Fruit fly (Drosophila melanogaster): ENCODE data around the gene CG13674.

CG13674 gene

dm6 chr3L:8187397-8187811 is 31.4 kb downstream of the CG13674 start:
- TF ChIP-seq CG1621 (tag; optimal IDR thresholded peaks at IDR 0.05) (no peak), Hr38 (GFP tag; optimal IDR thresholded peaks at IDR 0.05) (no peak), CG7368 (GFP tag; optimal IDR thresholded peaks at IDR 0.05) (no peak), CG15336 (GFP tag; IDR thresholded peaks at IDR 0.05) (0 out of 2 replicates have a peak, but pooled peaks have one; percentile 16), cyc (GFP tag; optimal IDR thresholded peaks at IDR 0.05) (no peak), pdm3 (GFP tag; optimal IDR thresholded peaks at IDR 0.05) (no peak), CG11902 (GFP tag; optimal IDR thresholded peaks at IDR 0.05) (no peak)

dm6 chr3L:8186627-8187396 is 32.0 kb downstream of the CG13674 start, which contains the start of the genes ERR and Atg18a:
ERR (minus strand) TSS chr3L:8186671.
Atg18a (plus strand) TSS chr3L:8186857.
- TF ChIP-seq Sox102F (GFP tag; optimal IDR thresholded peaks at IDR 0.05): peak; percentile 81
- TF ChIP-seq CG8319 (GFP tag; optimal IDR thresholded peaks at IDR 0.05): peak; percentile 82
- peak; percentile 94 for TF ChIP-seq Hr39 (GFP tag; optimal IDR thresholded peaks at IDR 0.05)
- TF ChIP-seq CG31627 (GFP tag; optimal IDR thresholded peaks at IDR 0.05): peak; percentile 95
- TF ChIP-seq pdm3 (GFP tag; optimal IDR thresholded peaks at IDR 0.05): no peak
- TF ChIP-seq Met (GFP tag; optimal IDR thresholded peaks at IDR 0.05): peak; percentile 88
- no peak for TF ChIP-seq spab (GFP tag; optimal IDR thresholded peaks at IDR 0.05)
- TF ChIP-seq CG1621 (tag; optimal IDR thresholded peaks at IDR 0.05): peak; percentile 12
- no peak for TF ChIP-seq svp (GFP tag)
- peak; percentile 85 for TF ChIP-seq CG6163 (GFP tag; IDR thresholded peaks at IDR 0.05)
- peak; percentile 89 for TF ChIP-seq OdsH (GFP tag; optimal IDR thresholded peaks at IDR 0.05)
- TF ChIP-seq dsx (GFP tag; optimal IDR thresholded peaks at IDR 0.05; ENCODE audit: poor library complexity, severe bottlenecking): peak; percentile 65
- peak; percentile 82 for TF ChIP-seq CG34406 (GFP tag; optimal IDR thresholded peaks at IDR 0.05)
- peak; percentile 90 for TF ChIP-seq CG3032 (tag; optimal IDR thresholded peaks at IDR 0.05)
- TF ChIP-seq eg (GFP tag; IDR thresholded peaks at IDR 0.05): peak; percentile 91
- TF ChIP-seq Smox (GFP tag; optimal IDR thresholded peaks at IDR 0.05): no peak
- TF ChIP-seq vri (GFP tag; optimal IDR thresholded peaks at IDR 0.05): peak; percentile 68
- TF ChIP-seq CG11294 (GFP tag; IDR thresholded peaks at IDR 0.05): peak; percentile 76; the same call in 1 of the 2 replicates
- peak; percentile 60 for TF ChIP-seq Hr38 (GFP tag; optimal IDR thresholded peaks at IDR 0.05)
- peak; percentile 85 for TF ChIP-seq Eip78C (GFP tag)
- TF ChIP-seq CG32006 (GFP tag; optimal IDR thresholded peaks at IDR 0.05): peak; percentile 89
- TF ChIP-seq CG6276 (GFP tag; optimal IDR thresholded peaks at IDR 0.05): no peak
- TF ChIP-seq CG6854 (GFP tag; optimal IDR thresholded peaks at IDR 0.05): peak; percentile 20
- peak; percentile 75 for TF ChIP-seq CG7368 (GFP tag; optimal IDR thresholded peaks at IDR 0.05)
- peak; percentile 63 for TF ChIP-seq fkh (GFP tag; optimal IDR thresholded peaks at IDR 0.05)
- TF ChIP-seq topi (GFP tag; optimal IDR thresholded peaks at IDR 0.05): peak; percentile 78
- peak; percentile 82 for TF ChIP-seq achi (GFP tag; optimal IDR thresholded peaks at IDR 0.05)
- TF ChIP-seq CG16779 (tag; optimal IDR thresholded peaks at IDR 0.05): no peak
- TF ChIP-seq CG6792 (GFP tag; optimal IDR thresholded peaks at IDR 0.05): peak; percentile 80
- peak; percentile 70 for TF ChIP-seq CG8632 (GFP tag; optimal IDR thresholded peaks at IDR 0.05)
- peak; percentile 90 for TF ChIP-seq Hr4 (GFP tag; optimal IDR thresholded peaks at IDR 0.05)
- TF ChIP-seq CG15336 (GFP tag; IDR thresholded peaks at IDR 0.05): peak; percentile 63
- TF ChIP-seq CG11762 (GFP tag; optimal IDR thresholded peaks at IDR 0.05; ENCODE audit: insufficient read depth): peak; percentile 61
- peak; percentile 67 for TF ChIP-seq net (GFP tag; optimal IDR thresholded peaks at IDR 0.05)
- peak; percentile 93 for TF ChIP-seq CG10631 (GFP tag; optimal IDR thresholded peaks at IDR 0.05)
- peak; percentile 91 for TF ChIP-seq CG11902 (GFP tag; optimal IDR thresholded peaks at IDR 0.05)
- peak; percentile 73 for TF ChIP-seq Lpt (GFP tag; optimal IDR thresholded peaks at IDR 0.05)
- peak; percentile 75 for TF ChIP-seq CG8119 (GFP tag; IDR thresholded peaks at IDR 0.05)
- peak; percentile 85 for TF ChIP-seq CG3919 (GFP tag; optimal IDR thresholded peaks at IDR 0.05)
- TF ChIP-seq Eip75B (GFP tag; optimal IDR thresholded peaks at IDR 0.05): peak; percentile 86
- TF ChIP-seq fd85E (GFP tag; optimal IDR thresholded peaks at IDR 0.05): peak; percentile 67
- peak; percentile 85 for TF ChIP-seq CG4318 (GFP tag; optimal IDR thresholded peaks at IDR 0.05)
- peak; percentile 91 for TF ChIP-seq cyc (GFP tag; optimal IDR thresholded peaks at IDR 0.05)
- TF ChIP-seq CG6808 (GFP tag; optimal IDR thresholded peaks at IDR 0.05): peak; percentile 58
- TF ChIP-seq Sox14 (GFP tag; optimal IDR thresholded peaks at IDR 0.05): peak; percentile 93
- peak; percentile 89 for TF ChIP-seq acj6 (GFP tag; optimal IDR thresholded peaks at IDR 0.05)
- no peak for TF ChIP-seq CG10669 (GFP tag; optimal IDR thresholded peaks at IDR 0.05)
- TF ChIP-seq Ets96B (tag; optimal IDR thresholded peaks at IDR 0.05): peak; percentile 75
